Fruit fly (Drosophila melanogaster) whole organism, embryonic: ENCODE results near the gene Acyp2.

Source experiments
- Ada2b ChIP-seq: fragments of 200-800 bp; sonication (Bioruptor generic); IDR thresholded peaks from 2 replicates; pipeline ENCODE4 v1.3.6; 2022; ENCODE audit warnings: missing biosample characterization, missing genetic modification characterization
- B-H1 ChIP-seq: fragments of 200-800 bp; sonication (Bioruptor generic); IDR thresholded peaks from 3 replicates; pipeline ENCODE4 v1.3.6; 2022; ENCODE audit warnings: missing biosample characterization, missing genetic modification characterization
- BEAF-32 ChIP-seq: fragments of 200-800 bp; sonication (Bioruptor generic); optimal IDR thresholded peaks from 3 replicates; lab custom pipeline; 2017; ENCODE audit warnings: missing biosample characterization, missing genetic modification characterization, mild to moderate bottlenecking, moderate library complexity, missing genetic modification reagents
- CG10267 ChIP-seq: fragments of 200-800 bp; sonication (Bioruptor generic); optimal IDR thresholded peaks from 2 replicates; lab custom pipeline; 2018; ENCODE audit warnings: missing biosample characterization, mild to moderate bottlenecking, missing genetic modification characterization, moderate library complexity
- CG11723 ChIP-seq: fragments of 200-800 bp; sonication (Bioruptor generic); optimal IDR thresholded peaks from 2 replicates; lab custom pipeline; 2017; ENCODE audit warnings: missing biosample characterization, mild to moderate bottlenecking, missing genetic modification characterization
- CG13287 ChIP-seq: fragments of 200-800 bp; sonication (Bioruptor generic); IDR thresholded peaks from 2 replicates; pipeline ENCODE4 v1.3.6; 2022; ENCODE audit warnings: missing biosample characterization, missing genetic modification characterization; ENCODE audit not compliant: partially characterized antibody
- CG13624 ChIP-seq: fragments of 200-800 bp; sonication (Bioruptor generic); optimal IDR thresholded peaks from 2 replicates; lab custom pipeline; 2016; ENCODE audit warnings: missing biosample characterization, missing genetic modification characterization
- CG15514 ChIP-seq: fragments of 200-800 bp; sonication (Bioruptor generic); optimal IDR thresholded peaks from 3 replicates; lab custom pipeline; 2017; ENCODE audit warnings: missing biosample characterization, missing genetic modification characterization, mild to moderate bottlenecking, moderate library complexity, missing genetic modification reagents
- CG2116 ChIP-seq: fragments of 200-800 bp; sonication (Bioruptor generic); optimal IDR thresholded peaks from 3 replicates; lab custom pipeline; 2018; ENCODE audit warnings: missing biosample characterization, mild to moderate bottlenecking, missing genetic modification characterization
- CG30020 ChIP-seq: fragments of 200-800 bp; optimal IDR thresholded peaks from 2 replicates; lab custom pipeline; 2019; ENCODE audit warnings: missing biosample characterization, mild to moderate bottlenecking, missing genetic modification characterization, moderate library complexity
- CG3065 ChIP-seq: fragments of 200-800 bp; sonication (Bioruptor generic); optimal IDR thresholded peaks from 2 replicates; lab custom pipeline; 2016; ENCODE audit warnings: missing biosample characterization, missing genetic modification characterization
- CG34224 ChIP-seq: fragments of 200-800 bp; sonication (Bioruptor generic); IDR thresholded peaks from 3 replicates; pipeline ENCODE4 v1.3.6; 2022; ENCODE audit warnings: missing biosample characterization, missing genetic modification characterization; ENCODE audit not compliant: partially characterized antibody
- CG3847 ChIP-seq: fragments of 200-800 bp; sonication (Bioruptor generic); IDR thresholded peaks from 2 replicates; pipeline ENCODE4 v1.3.6; 2022; ENCODE audit warnings: missing biosample characterization, missing genetic modification characterization
- CG43689 ChIP-seq: fragments of 200-800 bp; sonication (Bioruptor generic); IDR thresholded peaks from 2 replicates; pipeline ENCODE4 v1.3.6; 2022; ENCODE audit warnings: missing biosample characterization, missing genetic modification characterization
- CG4854 ChIP-seq: fragments of 200-800 bp; sonication (Bioruptor generic); optimal IDR thresholded peaks from 2 replicates; lab custom pipeline; 2016; ENCODE audit warnings: missing biosample characterization, missing genetic modification characterization, inconsistent platforms
- CrebB ChIP-seq: fragments of 200-800 bp; sonication (Bioruptor generic); optimal IDR thresholded peaks from 3 replicates; lab custom pipeline; 2018; ENCODE audit warnings: missing biosample characterization, mild to moderate bottlenecking, missing genetic modification characterization
- Dp ChIP-seq: fragments of 200-800 bp; sonication (Bioruptor generic); optimal IDR thresholded peaks from 2 replicates; lab custom pipeline; 2018; ENCODE audit warnings: missing biosample characterization, mild to moderate bottlenecking, missing genetic modification characterization, moderate library complexity
- E2f2 ChIP-seq: fragments of 200-800 bp; sonication (Bioruptor generic); IDR thresholded peaks from 2 replicates; pipeline ENCODE4 v1.3.6; 2022; ENCODE audit warnings: missing biosample characterization, missing genetic modification characterization
- Hr3 ChIP-seq: fragments of 200-800 bp; sonication (Bioruptor generic); optimal IDR thresholded peaks from 3 replicates; lab custom pipeline; 2016; ENCODE audit warnings: missing biosample characterization, missing genetic modification characterization
- Hsf ChIP-seq: fragments of 200-800 bp; sonication (Bioruptor generic); optimal IDR thresholded peaks from 3 replicates; lab custom pipeline; 2016; ENCODE audit warnings: missing biosample characterization, missing genetic modification characterization
- MBD-R2 ChIP-seq: fragments of 200-800 bp; sonication (Bioruptor generic); IDR thresholded peaks from 2 replicates; pipeline ENCODE4 v1.3.6; 2022; ENCODE audit warnings: missing biosample characterization, missing genetic modification characterization
- Med ChIP-seq: fragments of 200-800 bp; sonication (Bioruptor generic); peaks from one replicate; lab custom pipeline; 2016; ENCODE audit warnings: missing biosample characterization, missing genetic modification characterization, mild to moderate bottlenecking, inconsistent platforms, moderate library complexity
- Myb ChIP-seq: fragments of 200-800 bp; sonication (Bioruptor generic); optimal IDR thresholded peaks from 2 replicates; lab custom pipeline; 2016; ENCODE audit warnings: missing biosample characterization, missing genetic modification characterization
- Nf-YC ChIP-seq: fragments of 200-800 bp; optimal IDR thresholded peaks from 3 replicates; lab custom pipeline; 2019; ENCODE audit warnings: missing biosample characterization, mild to moderate bottlenecking, missing genetic modification characterization, moderate library complexity
- NfI ChIP-seq: fragments of 200-800 bp; sonication (Bioruptor generic); optimal IDR thresholded peaks from 3 replicates; lab custom pipeline; 2018; ENCODE audit warnings: missing biosample characterization, mild to moderate bottlenecking, missing genetic modification characterization, moderate library complexity
- Rfx ChIP-seq: fragments of 200-800 bp; sonication (Bioruptor generic); IDR thresholded peaks from 2 replicates; pipeline ENCODE4 v1.3.6; 2022; ENCODE audit warnings: missing biosample characterization, missing genetic modification characterization
- Sin3A ChIP-seq: fragments of >200 bp; optimal IDR thresholded peaks from 2 replicates; lab custom pipeline; 2018
- Sry-δ ChIP-seq: fragments of 200-800 bp; sonication (Bioruptor generic); optimal IDR thresholded peaks from 2 replicates; lab custom pipeline; 2016; ENCODE audit warnings: missing biosample characterization, missing genetic modification characterization
- Trl ChIP-seq, 3 experiments: fragments of >200 bp in 2 of 3; fragments of 200-800 bp in 1 of 3; sonication (Bioruptor generic) in 1 of 3; optimal IDR thresholded peaks; 2 replicates in 1 of 3; 3 replicates in 2 of 3; lab custom pipeline; 2016 to 2017; ENCODE audit warnings: missing biosample characterization in 1 of 3, missing genetic modification characterization in 1 of 3
- Usf ChIP-seq: fragments of 200-800 bp; sonication (Bioruptor generic); optimal IDR thresholded peaks from 2 replicates; lab custom pipeline; 2017; ENCODE audit warnings: missing genotype, missing biosample characterization, missing genetic modification characterization
- Xbp1 ChIP-seq: fragments of 200-800 bp; sonication (Bioruptor generic); optimal IDR thresholded peaks from 3 replicates; lab custom pipeline; 2016; ENCODE audit warnings: missing biosample characterization, mild to moderate bottlenecking, missing genetic modification characterization
- ab ChIP-seq: fragments of 200-800 bp; sonication (Bioruptor generic); optimal IDR thresholded peaks from 2 replicates; lab custom pipeline; 2016; ENCODE audit warnings: missing biosample characterization, missing genetic modification characterization
- amos ChIP-seq: fragments of 200-800 bp; sonication (Bioruptor generic); IDR thresholded peaks from 2 replicates; pipeline ENCODE4 v1.3.6; 2022; ENCODE audit warnings: missing biosample characterization, missing genetic modification characterization; ENCODE audit not compliant: partially characterized antibody
- az2 ChIP-seq: fragments of 200-800 bp; sonication (Bioruptor generic); optimal IDR thresholded peaks from 3 replicates; lab custom pipeline; 2016; ENCODE audit warnings: missing biosample characterization, missing genetic modification characterization
- bowl ChIP-seq: fragments of 200-800 bp; sonication (Bioruptor generic); IDR thresholded peaks from 2 replicates; pipeline ENCODE4 v1.3.6; 2022; ENCODE audit warnings: missing biosample characterization, missing genetic modification characterization
- bsh ChIP-seq, 2 experiments: fragments of 200-800 bp; sonication (Bioruptor generic); optimal IDR thresholded peaks; 2 replicates each; lab custom pipeline; 2017 to 2018; ENCODE audit warnings: mild to moderate bottlenecking in 2 of 2, missing biosample characterization in 2 of 2, missing genetic modification characterization in 2 of 2, moderate library complexity in 1 of 2
- crol ChIP-seq: fragments of 200-800 bp; sonication (Bioruptor generic); IDR thresholded peaks from 2 replicates; pipeline ENCODE4 v1.3.6; 2022; ENCODE audit warnings: missing biosample characterization, missing genetic modification characterization
- dati ChIP-seq: fragments of 200-800 bp; sonication (Bioruptor generic); IDR thresholded peaks from 2 replicates; pipeline ENCODE4 v1.3.6; 2022; ENCODE audit warnings: missing biosample characterization, missing genetic modification characterization
- gcm ChIP-seq: fragments of 200-800 bp; sonication (Bioruptor generic); optimal IDR thresholded peaks from 2 replicates; lab custom pipeline; 2019; ENCODE audit warnings: missing biosample characterization, mild to moderate bottlenecking, missing genetic modification characterization, moderate library complexity
- gt ChIP-seq: fragments of 200-800 bp; sonication (Bioruptor generic); IDR thresholded peaks from 2 replicates; pipeline ENCODE4 v1.3.6; 2022; ENCODE audit warnings: missing biosample characterization, missing genetic modification characterization
- her ChIP-seq: fragments of 200-800 bp; sonication (Bioruptor generic); optimal IDR thresholded peaks from 2 replicates; lab custom pipeline; 2016; ENCODE audit warnings: missing biosample characterization, missing genetic modification characterization
- hkb ChIP-seq, 2 experiments: fragments of 200-800 bp in 1 of 2; fragments of >200 bp in 1 of 2; sonication (Bioruptor generic) in 1 of 2; IDR thresholded peaks in 1 of 2; optimal IDR thresholded peaks in 1 of 2; 2 replicates each; pipeline versions ENCODE4 v1.3.6 to Lab custom; 2017 to 2022; ENCODE audit warnings: missing biosample characterization in 1 of 2, missing genetic modification characterization in 1 of 2
- kay ChIP-seq: fragments of 200-800 bp; sonication (Bioruptor generic); optimal IDR thresholded peaks from 2 replicates; lab custom pipeline; 2016; ENCODE audit warnings: missing biosample characterization, missing genetic modification characterization
- knrl ChIP-seq: fragments of 200-800 bp; sonication (Bioruptor generic); IDR thresholded peaks from 3 replicates; pipeline ENCODE4 v1.3.6; 2022; ENCODE audit warnings: missing biosample characterization, missing genetic modification characterization; ENCODE audit not compliant: partially characterized antibody
- otp ChIP-seq: fragments of 200-800 bp; sonication (Bioruptor generic); IDR thresholded peaks from 3 replicates; pipeline ENCODE4, ENCODE4 v1.3.6; 2022; ENCODE audit warnings: missing biosample characterization, missing genetic modification characterization
- pfk ChIP-seq: fragments of 200-800 bp; sonication (Bioruptor generic); optimal IDR thresholded peaks from 2 replicates; lab custom pipeline; 2018; ENCODE audit warnings: missing biosample characterization, mild to moderate bottlenecking, missing genetic modification characterization, moderate library complexity
- pzg ChIP-seq: fragments of 200-800 bp; sonication (Bioruptor generic); optimal IDR thresholded peaks from 3 replicates; lab custom pipeline; 2018; ENCODE audit warnings: missing biosample characterization, mild to moderate bottlenecking, missing genetic modification characterization, moderate library complexity
- repo ChIP-seq: fragments of 200-800 bp; sonication (Bioruptor generic); optimal IDR thresholded peaks from 2 replicates; lab custom pipeline; 2016; ENCODE audit warnings: missing biosample characterization, missing genetic modification characterization
- sens ChIP-seq: fragments of 200-800 bp; sonication (Bioruptor generic); peaks from one replicate; lab custom pipeline; 2016; ENCODE audit warnings: missing biosample characterization, missing genetic modification characterization
- stwl ChIP-seq: fragments of 200-800 bp; sonication (Bioruptor generic); optimal IDR thresholded peaks from 3 replicates; lab custom pipeline; 2018; ENCODE audit warnings: missing biosample characterization, mild to moderate bottlenecking, missing genetic modification characterization, moderate library complexity
- trh ChIP-seq: fragments of 200-800 bp; sonication (Bioruptor generic); optimal IDR thresholded peaks from 2 replicates; lab custom pipeline; 2016; ENCODE audit warnings: missing biosample characterization, missing genetic modification characterization

Gene Acyp2

dm6 chr3R:15839294-15839693, 46.8 kb downstream of the Acyp2 start, which contains the start of gene Pbp45 (continued):
- TF ChIP-seq CG11723 (GFP tag; lab: Kevin White, UChicago) (no peak), ab (GFP tag; lab: Kevin White, UChicago) (no peak), otp (no peak), kay (GFP tag; lab: Kevin White, UChicago) (no peak), pfk (GFP tag; lab: Kevin White, UChicago) (no peak), bowl (GFP tag; lab: Robert Waterston, UW) (no peak), NfI (GFP tag; lab: Kevin White, UChicago) (peak; percentile 8), CG3065 (GFP tag; lab: Kevin White, UChicago) (no peak), CG10267 (tag; lab: Kevin White, UChicago) (peak; percentile 88), CG13287 (GFP tag; lab: Robert Waterston, UW) (peak; percentile 60; the same call in 1 of the 2 replicates), B-H1 (GFP tag; lab: Robert Waterston, UW) (no peak), Sry-δ (GFP tag; lab: Kevin White, UChicago) (peak; percentile 34), Xbp1 (GFP tag; lab: Kevin White, UChicago) (peak; percentile 21), her (GFP tag; lab: Kevin White, UChicago) (no peak), MBD-R2 (GFP tag; lab: Robert Waterston, UW) (peak; percentile 69), Hsf (GFP tag; lab: Kevin White, UChicago) (peak; percentile 8), Rfx (peak; percentile 58), CG30020 (tag; lab: Kevin White, UChicago) (no peak), CG34224 (GFP tag; lab: Robert Waterston, UW) (peak; percentile 52; the same call in 2 of the 3 replicates), Trl (optimal IDR thresholded peaks at IDR 0.05; lab: Kevin White, UChicago) (no peak), Trl (GFP tag; optimal IDR thresholded peaks at IDR 0.05; lab: Kevin White, UChicago) (no peak), sens (peak; percentile 44), knrl (GFP tag; lab: Robert Waterston, UW) (no peak), CrebB (tag; lab: Kevin White, UChicago) (no peak), gcm (GFP tag; lab: Kevin White, UChicago) (no peak), CG43689 (GFP tag; lab: Robert Waterston, UW) (no peak), CG3847 (GFP tag; lab: Robert Waterston, UW) (peak; percentile 27; the same call in 1 of the 2 replicates), pzg (GFP tag; lab: Kevin White, UChicago) (peak; percentile 41), Hr3 (GFP tag; lab: Kevin White, UChicago) (no peak), CG13624 (peak; percentile 22), BEAF-32 (peak; percentile 34), crol (GFP tag; lab: Robert Waterston, UW) (no peak), CG4854 (GFP tag; lab: Kevin White, UChicago) (no peak), Sin3A (lab: Kevin White, UChicago) (no peak), repo (GFP tag; lab: Kevin White, UChicago) (no peak), amos (GFP tag; lab: Robert Waterston, UW) (peak; percentile 29; the same call in 1 of the 2 replicates), dati (GFP tag; lab: Robert Waterston, UW) (no peak), CG2116 (GFP tag; lab: Kevin White, UChicago) (peak; percentile 50), Dp (GFP tag; lab: Kevin White, UChicago) (peak; percentile 89), gt (no peak), hkb (optimal IDR thresholded peaks at IDR 0.05; lab: Kevin White, UChicago) (no peak), hkb (GFP tag; IDR thresholded peaks at IDR 0.05; lab: Robert Waterston, UW) (no peak), az2 (GFP tag; lab: Kevin White, UChicago) (peak; percentile 4), trh (GFP tag; lab: Kevin White, UChicago) (no peak), stwl (peak; percentile 98), Ada2b (GFP tag; lab: Robert Waterston, UW) (no peak), Usf (GFP tag; lab: Kevin White, UChicago) (no peak), CG15514 (GFP tag; lab: Kevin White, UChicago) (peak; percentile 8), Nf-YC (tag; lab: Kevin White, UChicago) (no peak), Myb (GFP tag; lab: Kevin White, UChicago) (peak; percentile 37), bsh (GFP tag; optimal IDR thresholded peaks at IDR 0.05; lab: Kevin White, UChicago) (no peak), E2f2 (GFP tag; lab: Robert Waterston, UW) (peak; percentile 92), Med (GFP tag; lab: Kevin White, UChicago) (peak; percentile 41)
